Worm (Caenorhabditis elegans) whole organism, L4 larva: ENCODE results near the gene srbc-62.

ENCODE experiments used
- D1046.2 ChIP-seq: fragments of 200-800 bp; sonication (Bioruptor generic); IDR thresholded peaks from 2 replicates; pipeline ENCODE4 v1.3.6; 2022; ENCODE audit warnings: missing genetic modification characterization, missing compliant biosample characterization
- F10B5.3 ChIP-seq: sonication (generic microtip); optimal IDR thresholded peaks from 2 replicates; lab custom pipeline; 2016; ENCODE audit warnings: mild to moderate bottlenecking, missing genetic modification characterization, missing compliant biosample characterization
- F26F4.8 ChIP-seq: fragments of 200-800 bp; sonication (Bioruptor generic); conservative IDR thresholded peaks from 2 replicates; pipeline ENCODE4 v1.3.6; 2022; ENCODE audit warnings: missing genetic modification characterization, missing compliant biosample characterization
- F37D6.2 ChIP-seq: sonication (generic microtip); optimal IDR thresholded peaks from 2 replicates; lab custom pipeline; 2016; ENCODE audit warnings: mild to moderate bottlenecking, missing genetic modification characterization, missing compliant biosample characterization
- F44E2.7 ChIP-seq: fragments of 200-800 bp; sonication (Bioruptor generic); IDR thresholded peaks from 2 replicates; pipeline ENCODE4 v2.1.2; 2022; ENCODE audit warnings: missing genetic modification characterization, missing compliant biosample characterization
- T20F7.1 ChIP-seq: fragments of 200-800 bp; sonication (Bioruptor generic); optimal IDR thresholded peaks from 2 replicates; lab custom pipeline; 2018; ENCODE audit warnings: mild to moderate bottlenecking, missing genetic modification characterization, missing compliant biosample characterization
- T26A8.4 ChIP-seq: fragments of 200-800 bp; sonication (Bioruptor generic); IDR thresholded peaks from 2 replicates; pipeline ENCODE4 v1.3.6; 2022; ENCODE audit warnings: missing genetic modification characterization, missing compliant biosample characterization
- Y105C5A.15 ChIP-seq: fragments of 200-800 bp; sonication (Bioruptor generic); IDR thresholded peaks from 2 replicates; pipeline ENCODE4 v1.3.6; 2022; ENCODE audit warnings: missing genetic modification characterization, missing compliant biosample characterization
- Y5F2A.4 ChIP-seq: fragments of 200-800 bp; sonication (Bioruptor generic); optimal IDR thresholded peaks from 2 replicates; lab custom pipeline; 2018; ENCODE audit warnings: mild to moderate bottlenecking, missing genetic modification characterization, missing compliant biosample characterization
- ZK546.5 ChIP-seq, 2 experiments: sonication (generic microtip); optimal IDR thresholded peaks; 2 replicates each; lab custom pipeline; 2017; ENCODE audit warnings: missing biosample characterization in 2 of 2, missing genetic modification characterization in 2 of 2
- aha-1 ChIP-seq: fragments of 150-350 bp; peaks from one replicate; lab custom pipeline; 2014; ENCODE audit warnings: missing biosample characterization, missing genetic modification characterization
- arid-1 ChIP-seq: fragments of 200-800 bp; sonication (Bioruptor generic); conservative IDR thresholded peaks from 2 replicates; pipeline ENCODE4 v1.3.6; 2022; ENCODE audit warnings: missing genetic modification reagents, missing genetic modification characterization, missing compliant biosample characterization
- ceh-20 ChIP-seq: fragments of 200-800 bp; sonication (Bioruptor generic); IDR thresholded peaks from 2 replicates; pipeline ENCODE4 v1.3.6; 2022; ENCODE audit warnings: missing genetic modification reagents, missing genetic modification characterization, missing compliant biosample characterization
- ceh-28 ChIP-seq: fragments of 150-350 bp; optimal IDR thresholded peaks from 2 replicates; lab custom pipeline; 2014; ENCODE audit warnings: missing biosample characterization, missing genetic modification reagents, missing genetic modification characterization
- ceh-62 ChIP-seq: sonication (generic microtip); optimal IDR thresholded peaks from 2 replicates; lab custom pipeline; 2017; ENCODE audit warnings: missing biosample characterization, missing genetic modification characterization
- ces-1 ChIP-seq: fragments of 150-350 bp; sonication (generic microtip); optimal IDR thresholded peaks from 4 replicates; lab custom pipeline; 2014; ENCODE audit warnings: missing biosample characterization, missing genetic modification reagents, missing genetic modification characterization
- cey-2 ChIP-seq: sonication (generic microtip); optimal IDR thresholded peaks from 3 replicates; lab custom pipeline; 2017; ENCODE audit warnings: missing genetic modification characterization, mild to moderate bottlenecking, missing compliant biosample characterization, antibody characterized with exemption, borderline replicate concordance; ENCODE audit not compliant: insufficient read depth
- ctbp-1 ChIP-seq: fragments of 200-800 bp; sonication (Bioruptor generic); IDR thresholded peaks from 2 replicates; pipeline ENCODE4 v1.3.6; 2022; ENCODE audit warnings: missing genetic modification reagents, missing genetic modification characterization, missing compliant biosample characterization
- daf-12 ChIP-seq: fragments of 150-350 bp; optimal IDR thresholded peaks from 2 replicates; lab custom pipeline; 2014; ENCODE audit warnings: missing biosample characterization, missing genetic modification reagents, missing genetic modification characterization
- daf-16 ChIP-seq, 3 experiments: sonication (generic microtip); optimal IDR thresholded peaks; 2 replicates each; lab custom pipeline; 2016 to 2017; ENCODE audit warnings: missing genetic modification characterization in 3 of 3, missing genetic modification reagents in 3 of 3, mild to moderate bottlenecking in 2 of 3, missing compliant biosample characterization in 2 of 3, missing biosample characterization in 1 of 3, moderate library complexity in 1 of 3
- daf-19 ChIP-seq: fragments of 200-800 bp; sonication (Bioruptor generic); conservative IDR thresholded peaks from 2 replicates; pipeline ENCODE4 v1.3.6; 2022; ENCODE audit warnings: missing genetic modification characterization, missing compliant biosample characterization
- dmd-6 ChIP-seq: fragments of 200-800 bp; sonication (Bioruptor generic); IDR thresholded peaks from 2 replicates; pipeline ENCODE4 v1.3.6; 2022; ENCODE audit warnings: missing genetic modification reagents, missing genetic modification characterization, missing compliant biosample characterization
- dmd-8 ChIP-seq: fragments of 200-800 bp; sonication (Bioruptor generic); IDR thresholded peaks from 2 replicates; pipeline ENCODE4 v1.3.6; 2022; ENCODE audit warnings: missing genetic modification characterization, missing compliant biosample characterization
- dve-1 ChIP-seq: sonication (generic microtip); optimal IDR thresholded peaks from 2 replicates; lab custom pipeline; 2017; ENCODE audit warnings: antibody characterized with exemption, mild to moderate bottlenecking, missing genetic modification characterization, missing compliant biosample characterization; ENCODE audit not compliant: insufficient read depth
- egl-43 ChIP-seq: fragments of 200-800 bp; sonication (Bioruptor generic); IDR thresholded peaks from 2 replicates; pipeline ENCODE4 v1.3.6; 2022; ENCODE audit warnings: missing genetic modification reagents, missing genetic modification characterization, missing compliant biosample characterization
- hlh-11 ChIP-seq: fragments of 200-800 bp; sonication (Bioruptor generic); optimal IDR thresholded peaks from 2 replicates; lab custom pipeline; 2018; ENCODE audit warnings: mild to moderate bottlenecking, missing genetic modification characterization, missing compliant biosample characterization
- hmg-1.1 ChIP-seq: fragments of 200-800 bp; sonication (Bioruptor generic); IDR thresholded peaks from 2 replicates; pipeline ENCODE4 v1.3.6; 2022; ENCODE audit warnings: missing genetic modification reagents, missing genetic modification characterization, missing compliant biosample characterization
- lin-1 ChIP-seq: fragments of 200-800 bp; sonication (Bioruptor generic); IDR thresholded peaks from 2 replicates; pipeline ENCODE4 v1.3.6; 2022; ENCODE audit warnings: missing genetic modification reagents, missing genetic modification characterization, missing compliant biosample characterization
- lin-39 ChIP-seq: fragments of 150-350 bp; optimal IDR thresholded peaks from 2 replicates; lab custom pipeline; 2014; ENCODE audit warnings: missing biosample characterization, missing genetic modification reagents, missing genetic modification characterization
- mes-2 ChIP-seq: sonication (generic microtip); optimal IDR thresholded peaks from 2 replicates; lab custom pipeline; 2016; ENCODE audit warnings: missing genotype, mild to moderate bottlenecking, missing genetic modification characterization, missing compliant biosample characterization; ENCODE audit not compliant: poor library complexity, severe bottlenecking
- mxl-2 ChIP-seq: fragments of 200-800 bp; sonication (Bioruptor generic); conservative IDR thresholded peaks from 2 replicates; pipeline ENCODE4 v1.3.6; 2022; ENCODE audit warnings: missing genetic modification reagents, missing genetic modification characterization, missing compliant biosample characterization
- nhr-102 ChIP-seq: sonication (generic microtip); optimal IDR thresholded peaks from 2 replicates; lab custom pipeline; 2016; ENCODE audit warnings: mild to moderate bottlenecking, missing genetic modification characterization, moderate library complexity, missing compliant biosample characterization
- nhr-11 ChIP-seq: fragments of 150-350 bp; optimal IDR thresholded peaks from 2 replicates; lab custom pipeline; 2014; ENCODE audit warnings: missing biosample characterization, missing genetic modification characterization
- nhr-237 ChIP-seq: sonication (generic microtip); optimal IDR thresholded peaks from 2 replicates; lab custom pipeline; 2017; ENCODE audit warnings: missing biosample characterization, missing genetic modification characterization
- nhr-28 ChIP-seq: fragments of 150-350 bp; optimal IDR thresholded peaks from 2 replicates; lab custom pipeline; 2014; ENCODE audit warnings: missing biosample characterization, missing genetic modification characterization
- nhr-41 ChIP-seq: fragments of 200-800 bp; sonication (Bioruptor generic); IDR thresholded peaks from 2 replicates; pipeline ENCODE4 v1.3.6; 2022; ENCODE audit warnings: missing genetic modification reagents, missing genetic modification characterization, missing compliant biosample characterization
- nhr-76 ChIP-seq: fragments of 150-350 bp; optimal IDR thresholded peaks from 2 replicates; lab custom pipeline; 2014; ENCODE audit warnings: missing biosample characterization, missing genetic modification characterization
- nhr-77 ChIP-seq: fragments of 150-350 bp; optimal IDR thresholded peaks from 2 replicates; lab custom pipeline; 2014; ENCODE audit warnings: missing biosample characterization, missing genetic modification characterization
- php-3 ChIP-seq: fragments of 200-800 bp; sonication (Bioruptor generic); IDR thresholded peaks from 2 replicates; pipeline ENCODE4 v1.3.6; 2022; ENCODE audit warnings: missing genetic modification reagents, missing genetic modification characterization, missing compliant biosample characterization
- pqm-1 ChIP-seq: sonication (generic microtip); optimal IDR thresholded peaks from 2 replicates; lab custom pipeline; 2017; ENCODE audit warnings: missing biosample characterization, missing genetic modification characterization
- saeg-2 ChIP-seq: fragments of 200-800 bp; sonication (Bioruptor generic); IDR thresholded peaks from 2 replicates; pipeline ENCODE4 v1.3.6; 2022; ENCODE audit warnings: missing genetic modification reagents, missing genetic modification characterization, missing compliant biosample characterization
- set-16 ChIP-seq: fragments of 200-800 bp; sonication (Bioruptor generic); IDR thresholded peaks from 2 replicates; pipeline ENCODE4 v1.3.6; 2022; ENCODE audit warnings: missing genetic modification reagents, missing genetic modification characterization, missing compliant biosample characterization
- tra-1 ChIP-seq: fragments of 200-800 bp; sonication (Bioruptor generic); IDR thresholded peaks from 2 replicates; pipeline ENCODE4 v1.3.6; 2022; ENCODE audit warnings: missing genetic modification reagents, missing genetic modification characterization, missing compliant biosample characterization
- unc-130 ChIP-seq: sonication (generic microtip); optimal IDR thresholded peaks from 2 replicates; lab custom pipeline; 2016; ENCODE audit warnings: missing genetic modification reagents, missing genetic modification characterization, missing compliant biosample characterization
- zfp-2 ChIP-seq: sonication (generic microtip); optimal IDR thresholded peaks from 2 replicates; lab custom pipeline; 2016; ENCODE audit warnings: mild to moderate bottlenecking, missing genetic modification characterization, missing compliant biosample characterization
- zip-11 ChIP-seq: fragments of 200-800 bp; sonication (Bioruptor generic); IDR thresholded peaks from 2 replicates; pipeline ENCODE4 v1.3.6; 2022; ENCODE audit warnings: missing genetic modification characterization, missing compliant biosample characterization

srbc-62 gene

ce11 chrV:17236345-17236744 lies 18.6 kb downstream of the srbc-62 start, which contains the start of gene T19C9.10:
Gene T19C9.10 (plus strand): TSS chrV:17236592.
- TF ChIP-seq aha-1 (tag; lab: Kevin White, UChicago) (peak; percentile 54), T20F7.1 (GFP tag; lab: Kevin White, UChicago) (no peak)

ce11 chrV:17238799-17239198 lies 21.0 kb downstream of the srbc-62 start, which contains the start of gene T19C9.8:
Gene T19C9.8 (plus strand): TSS chrV:17239097.
- no peak for TF ChIP-seq daf-16 (GFP tag; optimal IDR thresholded peaks at IDR 0.05; lab: Kevin White, UChicago)
- TF ChIP-seq daf-16 (tag; optimal IDR thresholded peaks at IDR 0.05; lab: Kevin White, UChicago) = peak; percentile 83
- no peak for TF ChIP-seq ces-1 (GFP tag; lab: Kevin White, UChicago)
- no peak for TF ChIP-seq daf-12 (tag; lab: Kevin White, UChicago)
- no peak for TF ChIP-seq F10B5.3 (tag; lab: Kevin White, UChicago)
- TF ChIP-seq saeg-2 (GFP tag; lab: Robert Waterston, UW) = no peak
- TF ChIP-seq dve-1 (tag; lab: Kevin White, UChicago) = no peak
- no peak for TF ChIP-seq unc-130 (GFP tag; lab: Kevin White, UChicago)
- TF ChIP-seq F26F4.8 (GFP tag; lab: Robert Waterston, UW) = no peak
- no peak for TF ChIP-seq lin-39 (tag; lab: Kevin White, UChicago)
- no peak for TF ChIP-seq hmg-1.1
- no peak for TF ChIP-seq F44E2.7 (GFP tag; lab: Robert Waterston, UW)
- no peak for TF ChIP-seq mes-2 (tag; lab: Kevin White, UChicago)
- TF ChIP-seq cey-2 = no peak
- TF ChIP-seq Y105C5A.15 = no peak
- TF ChIP-seq pqm-1 = peak; percentile 74
- TF ChIP-seq dmd-6 = peak; percentile 37; the same call in 1 of the 2 replicates
- TF ChIP-seq hlh-11 = peak; percentile 55
- TF ChIP-seq php-3 (GFP tag; lab: Robert Waterston, UW) = 0 out of 2 replicates have a peak, but pooled peaks have one; percentile 51
- TF ChIP-seq nhr-28 (tag; lab: Kevin White, UChicago) = peak; percentile 74
- no peak for TF ChIP-seq D1046.2 (GFP tag; lab: Robert Waterston, UW)

DNA sequence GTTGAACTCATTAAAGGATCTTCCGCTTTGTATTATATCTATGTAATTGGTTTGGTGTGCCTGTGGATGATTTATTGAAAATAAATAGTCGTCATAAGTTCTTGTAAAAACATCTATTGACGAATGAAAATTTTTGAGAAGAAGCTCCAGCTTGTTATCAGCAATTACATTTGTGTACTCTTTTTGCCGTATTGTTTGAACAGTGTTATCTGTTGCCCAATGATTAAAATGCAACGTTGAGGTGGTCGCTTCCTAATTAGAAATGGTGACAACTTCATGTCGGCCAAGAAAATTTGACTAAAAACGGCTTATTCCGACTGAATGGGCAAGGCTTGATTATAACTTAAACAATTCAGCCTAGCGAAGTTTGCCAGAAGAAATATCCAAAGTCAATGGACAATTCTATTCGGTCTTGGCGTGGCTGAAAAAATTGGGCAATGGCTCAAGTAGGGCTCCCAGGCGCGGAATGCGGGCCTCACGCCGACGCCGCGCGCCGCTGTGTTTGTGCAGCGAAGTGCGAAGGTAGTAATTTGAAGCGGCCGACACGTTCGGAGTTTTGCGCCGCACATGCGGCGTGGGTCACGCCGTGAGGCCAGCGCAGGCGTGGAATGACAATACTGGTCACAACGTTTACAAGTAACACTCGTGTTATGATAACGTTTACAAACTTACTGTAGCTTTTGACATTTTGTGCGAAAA lies 22.9 kb downstream of the srbc-62 start:
- TF ChIP-seq nhr-11 (tag; lab: Kevin White, UChicago) (no peak), daf-16 (GFP tag; optimal IDR thresholded peaks at IDR 0.05; lab: Kevin White, UChicago) (no peak), daf-16 (tag; optimal IDR thresholded peaks at IDR 0.05; lab: Kevin White, UChicago) (peak; percentile 55), arid-1 (GFP tag; lab: Robert Waterston, UW) (no peak), ctbp-1 (no peak), nhr-77 (tag; lab: Kevin White, UChicago) (no peak), lin-1 (GFP tag; lab: Robert Waterston, UW) (no peak), egl-43 (GFP tag; lab: Robert Waterston, UW) (no peak), nhr-41 (GFP tag; lab: Robert Waterston, UW) (no peak), F44E2.7 (GFP tag; lab: Robert Waterston, UW) (no peak), zip-11 (GFP tag; lab: Robert Waterston, UW) (no peak), ZK546.5 (tag; optimal IDR thresholded peaks at IDR 0.05; lab: Kevin White, UChicago) (no peak), F10B5.3 (tag; lab: Kevin White, UChicago) (no peak), F37D6.2 (no peak), nhr-237 (no peak), Y5F2A.4 (no peak), nhr-28 (tag; lab: Kevin White, UChicago) (peak; percentile 21), dmd-8 (no peak), ceh-20 (GFP tag; lab: Robert Waterston, UW) (no peak), T26A8.4 (GFP tag; lab: Robert Waterston, UW) (no peak), lin-39 (tag; lab: Kevin White, UChicago) (no peak), ceh-62 (tag; lab: Kevin White, UChicago) (no peak), daf-19 (GFP tag; lab: Robert Waterston, UW) (no peak), tra-1 (no peak), zfp-2 (tag; lab: Kevin White, UChicago) (no peak), nhr-102 (no peak), nhr-76 (tag; lab: Kevin White, UChicago) (no peak), aha-1 (tag; lab: Kevin White, UChicago) (no peak), mxl-2 (no peak), set-16 (GFP tag; lab: Robert Waterston, UW) (peak; percentile 81), ceh-28 (tag; lab: Kevin White, UChicago) (no peak)
